Worm (Caenorhabditis elegans) whole organism, midembryonic: Measurements from ENCODE around the gene gex-3.

Source experiments
- T22C8.4 ChIP-seq: fragments of 200-800 bp; sonication (Bioruptor generic); IDR thresholded peaks from 2 replicates; pipeline ENCODE4 v1.3.6; 2022; ENCODE audit warnings: missing genetic modification characterization, missing compliant biosample characterization
- cog-1 ChIP-seq: sonication (generic microtip); optimal IDR thresholded peaks from 2 replicates; lab custom pipeline; 2016; ENCODE audit warnings: missing genetic modification characterization, missing compliant biosample characterization
- flt-1 ChIP-seq: fragments of 200-800 bp; sonication (Bioruptor generic); IDR thresholded peaks from 2 replicates; pipeline ENCODE4 v1.3.6; 2022; ENCODE audit warnings: missing genetic modification characterization, missing compliant biosample characterization
- klf-2 ChIP-seq: fragments of 200-800 bp; sonication (Bioruptor generic); conservative IDR thresholded peaks from 2 replicates; pipeline ENCODE4 v1.3.6; 2022; ENCODE audit warnings: missing genetic modification reagents, missing genetic modification characterization, missing compliant biosample characterization
- med-1 ChIP-seq: sonication (generic microtip); optimal IDR thresholded peaks from 2 replicates; lab custom pipeline; 2017; ENCODE audit warnings: missing genetic modification characterization, mild to moderate bottlenecking, missing compliant biosample characterization, antibody characterized with exemption, missing genetic modification reagents; ENCODE audit not compliant: insufficient read depth
- ref-1 ChIP-seq: fragments of 200-800 bp; sonication (Bioruptor generic); conservative IDR thresholded peaks from 2 replicates; pipeline ENCODE4 v1.3.6; 2022; ENCODE audit warnings: missing genetic modification reagents, missing genetic modification characterization, missing compliant biosample characterization
- tab-1 ChIP-seq: fragments of 200-800 bp; sonication (Bioruptor generic); IDR thresholded peaks from 2 replicates; pipeline ENCODE4 v1.3.6; 2022; ENCODE audit warnings: missing genetic modification characterization, missing compliant biosample characterization
- ztf-23 ChIP-seq: fragments of 200-800 bp; sonication (Bioruptor generic); IDR thresholded peaks from 2 replicates; pipeline ENCODE4 v1.3.6; 2022; ENCODE audit warnings: missing genetic modification reagents, missing genetic modification characterization, missing compliant biosample characterization
- ztf-29 ChIP-seq: fragments of 200-800 bp; sonication (Bioruptor generic); IDR thresholded peaks from 2 replicates; pipeline ENCODE4 v1.3.6; 2022; ENCODE audit warnings: missing genetic modification reagents, missing genetic modification characterization, missing compliant biosample characterization

DNA sequence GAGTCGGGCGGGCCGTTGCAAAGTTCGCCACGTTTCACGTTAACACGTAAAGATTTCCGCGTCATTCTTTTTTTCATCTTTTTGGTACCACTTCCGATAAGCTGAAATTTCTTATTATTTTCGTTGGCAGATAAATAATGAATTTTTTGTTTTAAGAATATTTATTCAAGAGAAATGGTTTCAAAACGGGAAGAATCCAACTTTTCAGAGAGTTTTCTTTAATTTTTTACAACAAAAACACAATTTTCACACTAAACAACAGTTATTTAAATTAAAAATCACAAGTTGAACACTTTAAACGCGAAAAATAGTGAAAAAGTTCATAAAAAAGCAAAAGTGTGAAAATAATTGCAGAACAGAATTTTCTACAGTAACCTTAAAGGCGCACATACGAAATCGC lies 49.9 kb downstream of the gex-3 start, which contains the start of gene spe-44:
- TF ChIP-seq T22C8.4 (GFP tag; lab: Robert Waterston, UW): no peak
- no peak for TF ChIP-seq flt-1 (GFP tag; lab: Robert Waterston, UW)
- TF ChIP-seq ztf-29 (GFP tag; lab: Robert Waterston, UW): no peak
- TF ChIP-seq med-1 (GFP tag; lab: Kevin White, UChicago): no peak
- TF ChIP-seq ref-1 (GFP tag; lab: Robert Waterston, UW): no peak
- no peak for TF ChIP-seq ztf-23
- no peak for TF ChIP-seq klf-2
- TF ChIP-seq tab-1 (GFP tag; lab: Robert Waterston, UW): no peak
- no peak for TF ChIP-seq cog-1 (tag; lab: Kevin White, UChicago)
